Worm (Caenorhabditis elegans): Measurements from ENCODE around the gene ZK742.4.
A peak's percentile ranks its signal among the peaks of the same experiment; 100 is the strongest.

ZK742.4 gene

ce11 chrV:7793067-7793466, 18.5 kb downstream of the ZK742.4 start, which contains the start of gene flp-21:
flp-21 (plus strand) TSS chrV:7793367.
- TF ChIP-seq Y116A8C.19 (tag; optimal IDR thresholded peaks at IDR 0.05; ENCODE audit: borderline replicate concordance) (no peak), mef-2 (tag; optimal IDR thresholded peaks at IDR 0.05) (no peak)

ce11 chrV:7786639-7787038, 25.0 kb downstream of the ZK742.4 start:
- TF ChIP-seq lir-3 (tag; optimal IDR thresholded peaks at IDR 0.05; ENCODE audit: poor library complexity) (no peak), elt-2 (tag; optimal IDR thresholded peaks at IDR 0.05) (peak; percentile 70)

DNA sequence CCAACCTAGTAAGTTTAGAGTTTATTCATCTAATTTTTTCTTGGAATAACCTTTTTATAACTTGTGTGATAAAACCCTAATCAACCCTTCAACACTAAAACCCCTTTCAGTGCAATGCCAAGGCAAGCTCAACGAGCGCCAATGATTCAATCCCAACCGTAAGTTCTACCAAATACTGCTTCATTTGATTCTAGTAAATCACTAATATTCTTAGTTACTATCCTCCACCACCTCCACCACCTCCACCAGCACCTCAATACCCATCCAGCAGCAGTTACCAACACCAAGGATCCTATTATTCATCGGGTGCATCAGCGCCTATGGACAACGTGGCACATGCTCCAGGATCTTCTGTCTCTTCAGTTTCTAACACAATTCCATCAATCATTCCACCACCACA, 25.7 kb downstream of the ZK742.4 start:
- TF ChIP-seq ztf-11 (tag; optimal IDR thresholded peaks at IDR 0.05) = no peak
- TF ChIP-seq lin-39 (tag; optimal IDR thresholded peaks at IDR 0.05) = no peak
- no peak for TF ChIP-seq nhr-28 (tag; optimal IDR thresholded peaks at IDR 0.05)
- TF ChIP-seq mep-1 (tag; optimal IDR thresholded peaks at IDR 0.05) = no peak
- TF ChIP-seq unc-62 (GFP tag; optimal IDR thresholded peaks at IDR 0.05) = no peak
- no peak for TF ChIP-seq vab-15 (tag; optimal IDR thresholded peaks at IDR 0.05)
- TF ChIP-seq C04F5.9 (tag; optimal IDR thresholded peaks at IDR 0.05) = no peak
- TF ChIP-seq nhr-47 (tag; optimal IDR thresholded peaks at IDR 0.05) = no peak
- no peak for TF ChIP-seq nhr-77 (tag; optimal IDR thresholded peaks at IDR 0.05)
- no peak for TF ChIP-seq lin-35 (GFP tag; optimal IDR thresholded peaks at IDR 0.05)
- TF ChIP-seq elt-3 (tag; optimal IDR thresholded peaks at IDR 0.05) = no peak

DNA sequence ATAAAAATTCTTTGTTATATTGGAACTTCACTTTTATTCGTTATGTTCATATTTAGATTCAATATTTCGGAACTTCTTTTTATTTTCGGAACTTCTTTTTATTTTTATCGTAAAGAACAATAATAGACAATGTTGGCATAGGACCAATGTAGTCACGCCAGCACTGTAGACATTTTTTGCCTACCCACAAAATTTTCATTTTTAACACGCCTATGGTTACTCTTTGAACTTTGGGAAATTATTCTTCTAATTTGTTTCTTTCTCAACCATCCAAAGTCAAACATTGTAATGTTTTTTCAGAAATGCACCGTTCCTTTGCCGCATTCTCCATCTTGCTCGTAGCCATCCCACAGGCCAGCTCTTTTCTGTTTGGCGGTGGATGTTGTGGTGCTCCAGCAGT, 26.5 kb downstream of the ZK742.4 start, which contains the start of gene C26F1.1:
C26F1.1 (plus strand) TSS at position 301 of the 400 bp plus-strand sequence.
- no peak for TF ChIP-seq nhr-47 (tag; optimal IDR thresholded peaks at IDR 0.05)
- no peak for TF ChIP-seq ceh-82 (tag; optimal IDR thresholded peaks at IDR 0.05)
- TF ChIP-seq nhr-85 (tag) = peak; percentile 4
- TF ChIP-seq nhr-19 (GFP tag; conservative IDR thresholded peaks at IDR 0.05) = no peak
- no peak for TF ChIP-seq sox-4 (tag; optimal IDR thresholded peaks at IDR 0.05)
- TF ChIP-seq unc-62 (GFP tag; optimal IDR thresholded peaks at IDR 0.05) = no peak
- TF ChIP-seq irx-1 (tag; optimal IDR thresholded peaks at IDR 0.05) = no peak

ce11 chrV:7781511-7781910, 30.1 kb downstream of the ZK742.4 start, which contains the start of gene cyp-32A1:
cyp-32A1 (plus strand) TSS chrV:7781811.
- no peak for TF ChIP-seq nhr-47 (tag; optimal IDR thresholded peaks at IDR 0.05)
- TF ChIP-seq egl-13 (tag; optimal IDR thresholded peaks at IDR 0.05) = no peak
- no peak for TF ChIP-seq nhr-19 (GFP tag; conservative IDR thresholded peaks at IDR 0.05)
- no peak for TF ChIP-seq ztf-4 (tag; optimal IDR thresholded peaks at IDR 0.05)
- no peak for TF ChIP-seq tlp-1 (tag; optimal IDR thresholded peaks at IDR 0.05)
- no peak for TF ChIP-seq aha-1 (tag; optimal IDR thresholded peaks at IDR 0.05)
- TF ChIP-seq hpl-2 (GFP tag; optimal IDR thresholded peaks at IDR 0.05) = no peak
- TF ChIP-seq unc-30 (tag; optimal IDR thresholded peaks at IDR 0.05) = no peak
- TF ChIP-seq elt-3 (tag; optimal IDR thresholded peaks at IDR 0.05) = no peak
- no peak for TF ChIP-seq ceh-8 (GFP tag; optimal IDR thresholded peaks at IDR 0.05)
- TF ChIP-seq jun-1 (tag; optimal IDR thresholded peaks at IDR 0.05) = no peak
- TF ChIP-seq hlh-17 (GFP tag; optimal IDR thresholded peaks at IDR 0.05; ENCODE audit: borderline replicate concordance) = no peak

DNA sequence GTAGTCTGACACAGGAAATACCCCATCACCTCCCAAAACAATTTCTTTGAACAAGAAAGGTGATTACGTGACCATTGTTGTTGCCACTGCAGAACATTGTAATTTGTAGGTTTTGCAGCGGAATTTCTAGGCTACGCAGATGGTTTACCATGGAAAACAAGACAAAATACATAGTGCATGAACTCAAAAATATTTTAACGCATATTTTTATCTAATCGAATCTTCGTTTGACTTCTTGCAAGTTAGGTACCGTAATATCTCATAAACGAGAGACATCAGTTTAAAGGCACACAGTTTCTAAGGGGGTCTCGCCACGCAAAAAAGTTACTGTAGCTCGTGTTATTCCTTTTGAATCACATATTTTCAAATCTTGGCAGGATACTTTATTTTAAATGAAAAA, 32.6 kb downstream of the ZK742.4 start:
- TF ChIP-seq zip-4 (GFP tag; optimal IDR thresholded peaks at IDR 0.05) (no peak), rnt-1 (tag; optimal IDR thresholded peaks at IDR 0.05) (no peak), ets-5 (GFP tag; IDR thresholded peaks at IDR 0.05) (no peak), nhr-76 (tag; optimal IDR thresholded peaks at IDR 0.05) (no peak), nhr-237 (tag; optimal IDR thresholded peaks at IDR 0.05) (no peak), lin-14 (GFP tag; optimal IDR thresholded peaks at IDR 0.05) (no peak), vab-15 (tag; optimal IDR thresholded peaks at IDR 0.05) (no peak), zag-1 (tag; optimal IDR thresholded peaks at IDR 0.05) (no peak), ztf-4 (tag; optimal IDR thresholded peaks at IDR 0.05) (no peak)
